Worm (Caenorhabditis elegans) whole organism, L4 larva: ENCODE data around the gene irld-55.

Source experiments
- F10B5.3 ChIP-seq: sonication (generic microtip); optimal IDR thresholded peaks from 2 replicates; lab custom pipeline; 2016; ENCODE audit warnings: mild to moderate bottlenecking, missing genetic modification characterization, missing compliant biosample characterization
- F44E2.7 ChIP-seq: fragments of 200-800 bp; sonication (Bioruptor generic); IDR thresholded peaks from 2 replicates; pipeline ENCODE4 v2.1.2; 2022; ENCODE audit warnings: missing genetic modification characterization, missing compliant biosample characterization
- F49E8.2 ChIP-seq: sonication (generic microtip); optimal IDR thresholded peaks from 2 replicates; lab custom pipeline; 2016; ENCODE audit warnings: missing compliant biosample characterization, mild to moderate bottlenecking, missing genetic modification characterization, borderline replicate concordance
- T26A8.4 ChIP-seq: fragments of 200-800 bp; sonication (Bioruptor generic); IDR thresholded peaks from 2 replicates; pipeline ENCODE4 v1.3.6; 2022; ENCODE audit warnings: missing genetic modification characterization, missing compliant biosample characterization
- ZK337.2 ChIP-seq: fragments of 200-800 bp; sonication (Bioruptor generic); IDR thresholded peaks from 2 replicates; pipeline ENCODE4 v1.3.6; 2022; ENCODE audit warnings: missing genetic modification reagents, missing genetic modification characterization, missing compliant biosample characterization
- ZK546.5 ChIP-seq, 2 experiments: sonication (generic microtip); optimal IDR thresholded peaks; 2 replicates each; lab custom pipeline; 2017; ENCODE audit warnings: missing biosample characterization in 2 of 2, missing genetic modification characterization in 2 of 2
- aha-1 ChIP-seq: fragments of 150-350 bp; peaks from one replicate; lab custom pipeline; 2014; ENCODE audit warnings: missing biosample characterization, missing genetic modification characterization
- aly-2 ChIP-seq: sonication (generic microtip); optimal IDR thresholded peaks from 2 replicates; lab custom pipeline; 2018; ENCODE audit warnings: missing biosample characterization, missing genetic modification characterization
- ama-1 ChIP-seq: fragments of 150-350 bp; optimal IDR thresholded peaks from 2 replicates; lab custom pipeline; 2014; ENCODE audit warnings: inconsistent platforms, mixed read lengths
- ceh-20 ChIP-seq: fragments of 200-800 bp; sonication (Bioruptor generic); IDR thresholded peaks from 2 replicates; pipeline ENCODE4 v1.3.6; 2022; ENCODE audit warnings: missing genetic modification reagents, missing genetic modification characterization, missing compliant biosample characterization
- ceh-28 ChIP-seq: fragments of 150-350 bp; optimal IDR thresholded peaks from 2 replicates; lab custom pipeline; 2014; ENCODE audit warnings: missing biosample characterization, missing genetic modification reagents, missing genetic modification characterization
- ceh-82 ChIP-seq: sonication (generic microtip); optimal IDR thresholded peaks from 2 replicates; lab custom pipeline; 2017; ENCODE audit warnings: missing biosample characterization, missing genetic modification characterization
- ces-1 ChIP-seq: fragments of 150-350 bp; sonication (generic microtip); optimal IDR thresholded peaks from 4 replicates; lab custom pipeline; 2014; ENCODE audit warnings: missing biosample characterization, missing genetic modification reagents, missing genetic modification characterization
- daf-12 ChIP-seq: fragments of 150-350 bp; optimal IDR thresholded peaks from 2 replicates; lab custom pipeline; 2014; ENCODE audit warnings: missing biosample characterization, missing genetic modification reagents, missing genetic modification characterization
- daf-8 ChIP-seq: fragments of 200-800 bp; sonication (Bioruptor generic); IDR thresholded peaks from 2 replicates; pipeline ENCODE4 v1.3.6; 2022; ENCODE audit warnings: missing genetic modification characterization, missing compliant biosample characterization
- dmd-6 ChIP-seq: fragments of 200-800 bp; sonication (Bioruptor generic); IDR thresholded peaks from 2 replicates; pipeline ENCODE4 v1.3.6; 2022; ENCODE audit warnings: missing genetic modification reagents, missing genetic modification characterization, missing compliant biosample characterization
- duxl-1 ChIP-seq: sonication (generic microtip); optimal IDR thresholded peaks from 2 replicates; lab custom pipeline; 2016; ENCODE audit warnings: mild to moderate bottlenecking, missing genetic modification characterization, moderate library complexity, missing compliant biosample characterization; ENCODE audit not compliant: poor library complexity
- egl-43 ChIP-seq: fragments of 200-800 bp; sonication (Bioruptor generic); IDR thresholded peaks from 2 replicates; pipeline ENCODE4 v1.3.6; 2022; ENCODE audit warnings: missing genetic modification reagents, missing genetic modification characterization, missing compliant biosample characterization
- fkh-10 ChIP-seq: fragments of 150-350 bp; optimal IDR thresholded peaks from 2 replicates; lab custom pipeline; 2014; ENCODE audit warnings: missing biosample characterization, missing genetic modification reagents, missing genetic modification characterization
- hmg-1.1 ChIP-seq: fragments of 200-800 bp; sonication (Bioruptor generic); IDR thresholded peaks from 2 replicates; pipeline ENCODE4 v1.3.6; 2022; ENCODE audit warnings: missing genetic modification reagents, missing genetic modification characterization, missing compliant biosample characterization
- lin-1 ChIP-seq: fragments of 200-800 bp; sonication (Bioruptor generic); IDR thresholded peaks from 2 replicates; pipeline ENCODE4 v1.3.6; 2022; ENCODE audit warnings: missing genetic modification reagents, missing genetic modification characterization, missing compliant biosample characterization
- lin-15B ChIP-seq: fragments of 150-350 bp; sonication (generic microtip); optimal IDR thresholded peaks from 3 replicates; lab custom pipeline; 2014; ENCODE audit warnings: missing biosample characterization, missing genetic modification characterization
- lin-38 ChIP-seq: fragments of 200-800 bp; sonication (Bioruptor generic); IDR thresholded peaks from 2 replicates; pipeline ENCODE4 v1.3.6; 2022; ENCODE audit warnings: missing genetic modification reagents, missing genetic modification characterization, missing compliant biosample characterization
- lin-39 ChIP-seq: fragments of 150-350 bp; optimal IDR thresholded peaks from 2 replicates; lab custom pipeline; 2014; ENCODE audit warnings: missing biosample characterization, missing genetic modification reagents, missing genetic modification characterization
- lir-3 ChIP-seq: sonication (generic microtip); optimal IDR thresholded peaks from 2 replicates; lab custom pipeline; 2016; ENCODE audit warnings: mild to moderate bottlenecking, missing genetic modification characterization, missing compliant biosample characterization
- mdl-1 ChIP-seq, 2 experiments: fragments of 150-350 bp in 1 of 2; sonication (generic microtip) in 1 of 2; optimal IDR thresholded peaks; 2 replicates each; lab custom pipeline; 2014 to 2017; ENCODE audit warnings: missing biosample characterization in 2 of 2, missing genetic modification characterization in 2 of 2
- mep-1 ChIP-seq: fragments of 150-350 bp; sonication (generic microtip); optimal IDR thresholded peaks from 3 replicates; lab custom pipeline; 2014; ENCODE audit warnings: missing biosample characterization, missing genetic modification characterization
- mes-2 ChIP-seq: sonication (generic microtip); optimal IDR thresholded peaks from 2 replicates; lab custom pipeline; 2016; ENCODE audit warnings: missing genotype, mild to moderate bottlenecking, missing genetic modification characterization, missing compliant biosample characterization; ENCODE audit not compliant: poor library complexity, severe bottlenecking
- nhr-102 ChIP-seq: sonication (generic microtip); optimal IDR thresholded peaks from 2 replicates; lab custom pipeline; 2016; ENCODE audit warnings: mild to moderate bottlenecking, missing genetic modification characterization, moderate library complexity, missing compliant biosample characterization
- nhr-11 ChIP-seq: fragments of 150-350 bp; optimal IDR thresholded peaks from 2 replicates; lab custom pipeline; 2014; ENCODE audit warnings: missing biosample characterization, missing genetic modification characterization
- nhr-237 ChIP-seq: sonication (generic microtip); optimal IDR thresholded peaks from 2 replicates; lab custom pipeline; 2017; ENCODE audit warnings: missing biosample characterization, missing genetic modification characterization
- nhr-25 ChIP-seq: sonication (generic microtip); optimal IDR thresholded peaks from 2 replicates; lab custom pipeline; 2017; ENCODE audit warnings: missing genetic modification characterization, mild to moderate bottlenecking, missing compliant biosample characterization, antibody characterized with exemption, moderate library complexity, borderline replicate concordance; ENCODE audit not compliant: insufficient read depth
- nhr-28 ChIP-seq: fragments of 150-350 bp; optimal IDR thresholded peaks from 2 replicates; lab custom pipeline; 2014; ENCODE audit warnings: missing biosample characterization, missing genetic modification characterization
- nhr-42 ChIP-seq: fragments of 200-800 bp; sonication (Bioruptor generic); IDR thresholded peaks from 2 replicates; pipeline ENCODE4 v1.3.6; 2022; ENCODE audit warnings: missing genetic modification characterization, missing compliant biosample characterization
- php-3 ChIP-seq: fragments of 200-800 bp; sonication (Bioruptor generic); IDR thresholded peaks from 2 replicates; pipeline ENCODE4 v1.3.6; 2022; ENCODE audit warnings: missing genetic modification reagents, missing genetic modification characterization, missing compliant biosample characterization
- skn-1 ChIP-seq: fragments of 150-350 bp; optimal IDR thresholded peaks from 2 replicates; lab custom pipeline; 2014; ENCODE audit warnings: missing biosample characterization, missing genetic modification characterization
- snpc-1.2 ChIP-seq: fragments of 200-800 bp; sonication (Bioruptor generic); IDR thresholded peaks from 2 replicates; pipeline ENCODE4 v1.3.6; 2022; ENCODE audit warnings: missing genetic modification reagents, missing genetic modification characterization, missing compliant biosample characterization
- snpc-4 ChIP-seq: fragments of 150-350 bp; optimal IDR thresholded peaks from 2 replicates; lab custom pipeline; 2014; ENCODE audit warnings: missing biosample characterization, missing genetic modification characterization
- spr-3 ChIP-seq: fragments of 200-800 bp; sonication (Bioruptor generic); optimal IDR thresholded peaks from 2 replicates; lab custom pipeline; 2018; ENCODE audit warnings: mild to moderate bottlenecking, missing genetic modification characterization, missing compliant biosample characterization
- tra-1 ChIP-seq: fragments of 200-800 bp; sonication (Bioruptor generic); IDR thresholded peaks from 2 replicates; pipeline ENCODE4 v1.3.6; 2022; ENCODE audit warnings: missing genetic modification reagents, missing genetic modification characterization, missing compliant biosample characterization
- unc-130 ChIP-seq: sonication (generic microtip); optimal IDR thresholded peaks from 2 replicates; lab custom pipeline; 2016; ENCODE audit warnings: missing genetic modification reagents, missing genetic modification characterization, missing compliant biosample characterization
- unc-39 ChIP-seq: sonication (generic microtip); optimal IDR thresholded peaks from 2 replicates; lab custom pipeline; 2017; ENCODE audit warnings: missing biosample characterization, missing genetic modification characterization
- zfp-2 ChIP-seq: sonication (generic microtip); optimal IDR thresholded peaks from 2 replicates; lab custom pipeline; 2016; ENCODE audit warnings: mild to moderate bottlenecking, missing genetic modification characterization, missing compliant biosample characterization
- ztf-11 ChIP-seq: fragments of 150-350 bp; optimal IDR thresholded peaks from 2 replicates; lab custom pipeline; 2014; ENCODE audit warnings: missing biosample characterization, missing genetic modification characterization
- ztf-7 ChIP-seq: fragments of 150-350 bp; optimal IDR thresholded peaks from 2 replicates; lab custom pipeline; 2014; ENCODE audit warnings: missing biosample characterization, missing genetic modification characterization

irld-55 gene

ce11 chrIV:13985705-13986104, 34.3 kb upstream of the irld-55 start, which contains the start of gene tor-1:
Gene tor-1 (minus strand): TSS chrIV:13985805.
- TF ChIP-seq lin-1 (no peak), F10B5.3 (tag; lab: Kevin White, UChicago) (no peak), T26A8.4 (no peak), nhr-237 (tag; lab: Kevin White, UChicago) (no peak), nhr-25 (tag; lab: Kevin White, UChicago) (no peak), mdl-1 (tag; optimal IDR thresholded peaks at IDR 0.05; lab: Kevin White, UChicago) (no peak), ama-1 (lab: Kevin White, UChicago) (no peak), nhr-102 (tag; lab: Kevin White, UChicago) (no peak), snpc-1.2 (GFP tag; lab: Robert Waterston, UW) (no peak), mes-2 (tag; lab: Kevin White, UChicago) (no peak), egl-43 (no peak), ZK546.5 (tag; optimal IDR thresholded peaks at IDR 0.05; lab: Kevin White, UChicago) (no peak), lin-38 (GFP tag; lab: Robert Waterston, UW) (no peak), skn-1 (tag; lab: Kevin White, UChicago) (no peak), nhr-28 (tag; lab: Kevin White, UChicago) (no peak), nhr-42 (GFP tag; lab: Robert Waterston, UW) (no peak), lin-15B (no peak), spr-3 (no peak)
- TF ChIP-seq, all 104 proteins: peak for 0

ce11 chrIV:13988781-13989180, 31.2 kb upstream of the irld-55 start, which contains the start of gene egl-23:
Gene egl-23 (plus strand): TSS chrIV:13989081.
- TF ChIP-seq nhr-11 (tag; lab: Kevin White, UChicago) (no peak), unc-39 (tag; lab: Kevin White, UChicago) (no peak), spr-3 (no peak), ZK337.2 (GFP tag; lab: Robert Waterston, UW) (no peak), mep-1 (no peak), dmd-6 (GFP tag; lab: Robert Waterston, UW) (no peak), php-3 (no peak), aly-2 (no peak), T26A8.4 (no peak), ztf-7 (tag; lab: Kevin White, UChicago) (no peak), daf-12 (no peak)
- TF ChIP-seq, all 104 proteins: peak for 0

ce11 chrIV:13989875-13990274, 30.1 kb upstream of the irld-55 start:
- TF ChIP-seq daf-8 (GFP tag; lab: Robert Waterston, UW) (no peak), snpc-4 (tag; lab: Kevin White, UChicago) (no peak), snpc-1.2 (GFP tag; lab: Robert Waterston, UW) (peak; percentile 35; the same call in 1 of the 2 replicates), mep-1 (no peak), unc-130 (GFP tag; lab: Kevin White, UChicago) (no peak), lin-38 (GFP tag; lab: Robert Waterston, UW) (no peak), ztf-11 (tag; lab: Kevin White, UChicago) (no peak), F44E2.7 (GFP tag; lab: Robert Waterston, UW) (no peak), aha-1 (tag; lab: Kevin White, UChicago) (peak; percentile 57), duxl-1 (no peak), nhr-11 (tag; lab: Kevin White, UChicago) (no peak)

ce11 chrIV:14001782-14002181, 18.2 kb upstream of the irld-55 start:
- no peak for TF ChIP-seq hmg-1.1 (GFP tag; lab: Robert Waterston, UW)
- TF ChIP-seq ceh-82 (tag; lab: Kevin White, UChicago) = no peak
- no peak for TF ChIP-seq F49E8.2 (tag; lab: Kevin White, UChicago)
- TF ChIP-seq aha-1 (tag; lab: Kevin White, UChicago) = peak; percentile 19
- TF ChIP-seq nhr-25 (tag; lab: Kevin White, UChicago) = no peak
- TF ChIP-seq tra-1 (GFP tag; lab: Robert Waterston, UW) = no peak
- TF ChIP-seq lir-3 = no peak
- TF ChIP-seq lin-39 (tag; lab: Kevin White, UChicago) = no peak
- TF ChIP-seq zfp-2 = no peak
- TF ChIP-seq egl-43 = no peak
- TF ChIP-seq ceh-20 (GFP tag; lab: Robert Waterston, UW) = no peak
- TF ChIP-seq ces-1 = peak; percentile 50
- no peak for TF ChIP-seq ceh-28 (tag; lab: Kevin White, UChicago)
- peak; percentile 70 for TF ChIP-seq fkh-10 (GFP tag; lab: Kevin White, UChicago)
